Worm (Caenorhabditis elegans) whole organism, L4 larva: ENCODE data around the gene mdt-11.

Experiments used
- hif-1 ChIP-seq, 2 experiments: sonication (generic microtip); optimal IDR thresholded peaks; 2 replicates each; lab custom pipeline; 2016 to 2017; ENCODE audit warnings: missing compliant biosample characterization in 2 of 2, missing genetic modification characterization in 2 of 2, missing genetic modification reagents in 2 of 2, missing genotype in 2 of 2, mild to moderate bottlenecking in 1 of 2
- lin-13 ChIP-seq: fragments of 150-350 bp; optimal IDR thresholded peaks from 2 replicates; lab custom pipeline; 2014; ENCODE audit warnings: missing biosample characterization, missing genetic modification reagents, missing genetic modification characterization
- mdl-1 ChIP-seq, 2 experiments: fragments of 150-350 bp in 1 of 2; sonication (generic microtip) in 1 of 2; optimal IDR thresholded peaks; 2 replicates each; lab custom pipeline; 2014 to 2017; ENCODE audit warnings: missing biosample characterization in 2 of 2, missing genetic modification characterization in 2 of 2
- pha-4 ChIP-seq, 2 experiments: fragments of 150-350 bp in 1 of 2; fragments of 200-800 bp in 1 of 2; sonication (Bioruptor generic) in 1 of 2; IDR thresholded peaks in 1 of 2; optimal IDR thresholded peaks in 1 of 2; 2 replicates each; pipeline versions ENCODE4 v1.3.6 to Lab custom; 2014 to 2022; ENCODE audit warnings: missing genetic modification characterization in 2 of 2, missing genetic modification reagents in 2 of 2, missing biosample characterization in 1 of 2, missing compliant biosample characterization in 1 of 2

- TF ChIP-seq pha-4 (GFP tag; IDR thresholded peaks at IDR 0.05; lab: Robert Waterston, UW) (no peak), pha-4 (tag; optimal IDR thresholded peaks at IDR 0.05; lab: Kevin White, UChicago) (no peak), hif-1 (tag; optimal IDR thresholded peaks at IDR 0.05; lab: Kevin White, UChicago) (no peak), lin-13 (no peak), mdl-1 (tag; optimal IDR thresholded peaks at IDR 0.05; lab: Kevin White, UChicago) (no peak)
Observed at ce11 chrIII:5061798-5062197, 40.8 kb downstream of the mdt-11 start, which contains the start of gene C45G9.10.
